Fruit fly (Drosophila melanogaster) whole organism, embryonic: ENCODE results near the gene Cyp12a4.
A peak's percentile ranks its signal among the peaks of the same experiment; 100 is the strongest.

Experiments
- Atf6 ChIP-seq: fragments of 200-800 bp; sonication (Bioruptor generic); IDR thresholded peaks from 2 replicates; pipeline ENCODE4 v1.3.6; 2022; ENCODE audit warnings: missing biosample characterization, missing genetic modification characterization
- CG10565 ChIP-seq: fragments of 200-800 bp; sonication (Bioruptor generic); optimal IDR thresholded peaks from 3 replicates; lab custom pipeline; 2016; ENCODE audit warnings: missing biosample characterization, mild to moderate bottlenecking, missing genetic modification characterization
- CG11247 ChIP-seq: fragments of 200-800 bp; sonication (Bioruptor generic); IDR thresholded peaks from 2 replicates; pipeline ENCODE4 v1.3.6; 2022; ENCODE audit warnings: missing biosample characterization, missing genetic modification characterization
- CG12104 ChIP-seq: fragments of 200-800 bp; sonication (Bioruptor generic); optimal IDR thresholded peaks from 3 replicates; lab custom pipeline; 2016; ENCODE audit warnings: missing biosample characterization, missing genetic modification characterization
- CG12236 ChIP-seq: fragments of 200-800 bp; sonication (Bioruptor generic); optimal IDR thresholded peaks from 2 replicates; lab custom pipeline; 2016; ENCODE audit warnings: missing biosample characterization, missing genetic modification characterization
- CG13424 ChIP-seq: fragments of 200-800 bp; sonication (Bioruptor generic); optimal IDR thresholded peaks from 2 replicates; lab custom pipeline; 2019; ENCODE audit warnings: missing biosample characterization, mild to moderate bottlenecking, missing genetic modification characterization, moderate library complexity
- CG14014 ChIP-seq: fragments of 200-800 bp; sonication (Bioruptor generic); IDR thresholded peaks from 2 replicates; pipeline ENCODE4 v1.3.6; 2022; ENCODE audit warnings: missing biosample characterization, missing genetic modification characterization
- CG17829 ChIP-seq: fragments of 200-800 bp; optimal IDR thresholded peaks from 2 replicates; lab custom pipeline; 2019; ENCODE audit warnings: missing biosample characterization, mild to moderate bottlenecking, missing genetic modification characterization, moderate library complexity
- CG18599 ChIP-seq: fragments of 200-800 bp; sonication (Bioruptor generic); optimal IDR thresholded peaks from 3 replicates; lab custom pipeline; 2017; ENCODE audit warnings: missing biosample characterization, missing genetic modification characterization, mild to moderate bottlenecking, moderate library complexity, missing genetic modification reagents
- CG18764 ChIP-seq: fragments of 200-800 bp; sonication (Bioruptor generic); optimal IDR thresholded peaks from 3 replicates; lab custom pipeline; 2016; ENCODE audit warnings: missing biosample characterization, missing genetic modification characterization
- CG2202 ChIP-seq: fragments of 200-800 bp; sonication (Bioruptor generic); optimal IDR thresholded peaks from 2 replicates; lab custom pipeline; 2018; ENCODE audit warnings: missing biosample characterization, mild to moderate bottlenecking, missing genetic modification characterization
- CG34224 ChIP-seq: fragments of 200-800 bp; sonication (Bioruptor generic); IDR thresholded peaks from 3 replicates; pipeline ENCODE4 v1.3.6; 2022; ENCODE audit warnings: missing biosample characterization, missing genetic modification characterization; ENCODE audit not compliant: partially characterized antibody
- CG3726 ChIP-seq: fragments of 200-800 bp; sonication (Bioruptor generic); IDR thresholded peaks from 3 replicates; pipeline ENCODE4, ENCODE4 v1.3.6; 2022; ENCODE audit warnings: missing biosample characterization, missing genetic modification characterization
- CG3995 ChIP-seq: fragments of 200-800 bp; sonication (Bioruptor generic); optimal IDR thresholded peaks from 3 replicates; lab custom pipeline; 2016; ENCODE audit warnings: missing biosample characterization, missing genetic modification characterization
- CG4282 ChIP-seq: fragments of 200-800 bp; sonication (Bioruptor generic); optimal IDR thresholded peaks from 2 replicates; lab custom pipeline; 2016; ENCODE audit warnings: missing biosample characterization, missing genetic modification characterization
- CG4328 ChIP-seq: fragments of 200-800 bp; sonication (Bioruptor generic); optimal IDR thresholded peaks from 3 replicates; lab custom pipeline; 2017; ENCODE audit warnings: missing biosample characterization, missing genetic modification reagents, missing genetic modification characterization
- CG4730 ChIP-seq: fragments of 200-800 bp; sonication (Bioruptor generic); IDR thresholded peaks from 2 replicates; pipeline ENCODE4 v1.3.6; 2022; ENCODE audit warnings: missing biosample characterization, missing genetic modification characterization
- CG5953 ChIP-seq: fragments of 200-800 bp; sonication (Bioruptor generic); IDR thresholded peaks from 2 replicates; pipeline ENCODE4 v1.3.6; 2022; ENCODE audit warnings: missing biosample characterization, missing genetic modification characterization
- CG6689 ChIP-seq: fragments of 200-800 bp; sonication (Bioruptor generic); IDR thresholded peaks from 2 replicates; pipeline ENCODE4 v1.3.6; 2022; ENCODE audit warnings: missing biosample characterization, missing genetic modification characterization
- CG7271 ChIP-seq: fragments of 200-800 bp; sonication (Bioruptor generic); optimal IDR thresholded peaks from 2 replicates; lab custom pipeline; 2018; ENCODE audit warnings: missing biosample characterization, mild to moderate bottlenecking, missing genetic modification characterization, moderate library complexity
- CG7963 ChIP-seq: fragments of 200-800 bp; sonication (Bioruptor generic); IDR thresholded peaks from 3 replicates; pipeline ENCODE4 v1.3.6; 2022; ENCODE audit warnings: missing biosample characterization, missing genetic modification characterization; ENCODE audit not compliant: partially characterized antibody
- CG8089 ChIP-seq: fragments of 200-800 bp; sonication (Bioruptor generic); optimal IDR thresholded peaks from 3 replicates; lab custom pipeline; 2016; ENCODE audit warnings: missing biosample characterization, missing genetic modification characterization
- CG9876 ChIP-seq: fragments of 200-800 bp; sonication (Bioruptor generic); optimal IDR thresholded peaks from 2 replicates; lab custom pipeline; 2016; ENCODE audit warnings: missing biosample characterization, missing genetic modification characterization
- D19A ChIP-seq: fragments of 200-800 bp; optimal IDR thresholded peaks from 3 replicates; lab custom pipeline; 2019; ENCODE audit warnings: missing biosample characterization, mild to moderate bottlenecking, missing genetic modification characterization, moderate library complexity
- Dfd ChIP-seq, 2 experiments: fragments of >200 bp; optimal IDR thresholded peaks; 2 replicates each; lab custom pipeline; 2017; ENCODE audit warnings: missing biosample characterization in 2 of 2, missing genetic modification characterization in 2 of 2
- Dip2 ChIP-seq: fragments of 200-800 bp; sonication (Bioruptor generic); IDR thresholded peaks from 2 replicates; pipeline ENCODE4 v1.3.6; 2022; ENCODE audit warnings: missing biosample characterization, missing genetic modification characterization
- Dref ChIP-seq: fragments of 200-800 bp; sonication (Bioruptor generic); IDR thresholded peaks from 2 replicates; pipeline ENCODE4 v1.3.6; 2022; ENCODE audit warnings: missing biosample characterization, missing genetic modification characterization
- Drgx ChIP-seq: fragments of 200-800 bp; sonication (Bioruptor generic); IDR thresholded peaks from 2 replicates; pipeline ENCODE4 v1.3.6; 2022; ENCODE audit warnings: missing biosample characterization, missing genetic modification characterization
- Eip74EF ChIP-seq, 2 experiments: fragments of 200-800 bp in 1 of 2; fragments of >200 bp in 1 of 2; sonication (Bioruptor generic) in 1 of 2; optimal IDR thresholded peaks; 2 replicates each; lab custom pipeline; 2017 to 2019; ENCODE audit warnings: missing biosample characterization in 2 of 2, missing genetic modification characterization in 2 of 2, mild to moderate bottlenecking in 1 of 2, moderate library complexity in 1 of 2
- Ets97D ChIP-seq: fragments of 200-800 bp; sonication (Bioruptor generic); optimal IDR thresholded peaks from 3 replicates; lab custom pipeline; 2016; ENCODE audit warnings: missing biosample characterization, missing genetic modification characterization
- Hand ChIP-seq: fragments of 200-800 bp; sonication (Bioruptor generic); optimal IDR thresholded peaks from 2 replicates; lab custom pipeline; 2017; ENCODE audit warnings: mild to moderate bottlenecking, missing biosample characterization, missing genetic modification reagents, missing genetic modification characterization
- MESR4 ChIP-seq: fragments of 200-800 bp; sonication (Bioruptor generic); optimal IDR thresholded peaks from 2 replicates; lab custom pipeline; 2018; ENCODE audit warnings: missing biosample characterization, mild to moderate bottlenecking, missing genetic modification characterization, moderate library complexity
- NfI ChIP-seq: fragments of 200-800 bp; sonication (Bioruptor generic); optimal IDR thresholded peaks from 3 replicates; lab custom pipeline; 2018; ENCODE audit warnings: missing biosample characterization, mild to moderate bottlenecking, missing genetic modification characterization, moderate library complexity
- Rx ChIP-seq: fragments of 200-800 bp; sonication (Bioruptor generic); IDR thresholded peaks from 2 replicates; pipeline ENCODE4 v1.3.6; 2022; ENCODE audit warnings: missing biosample characterization, missing genetic modification characterization
- YL-1 ChIP-seq: fragments of 200-800 bp; sonication (Bioruptor generic); optimal IDR thresholded peaks from 3 replicates; lab custom pipeline; 2017; ENCODE audit warnings: missing biosample characterization, mild to moderate bottlenecking, missing genetic modification characterization
- ab ChIP-seq: fragments of 200-800 bp; sonication (Bioruptor generic); optimal IDR thresholded peaks from 2 replicates; lab custom pipeline; 2016; ENCODE audit warnings: missing biosample characterization, missing genetic modification characterization
- ara ChIP-seq: fragments of 200-800 bp; sonication (Bioruptor generic); IDR thresholded peaks from 2 replicates; pipeline ENCODE4 v1.3.6; 2022; ENCODE audit warnings: missing biosample characterization, missing genetic modification characterization
- bcd ChIP-seq: fragments of 200-800 bp; sonication (Bioruptor generic); optimal IDR thresholded peaks from 2 replicates; lab custom pipeline; 2017; ENCODE audit warnings: missing biosample characterization, mild to moderate bottlenecking, missing genetic modification characterization
- bigmax ChIP-seq: fragments of 200-800 bp; sonication (Bioruptor generic); optimal IDR thresholded peaks from 2 replicates; lab custom pipeline; 2018; ENCODE audit warnings: missing biosample characterization, mild to moderate bottlenecking, missing genetic modification characterization
- dimm ChIP-seq: fragments of 200-800 bp; sonication (Bioruptor generic); IDR thresholded peaks from 2 replicates; pipeline ENCODE4 v1.3.6; 2022; ENCODE audit warnings: missing biosample characterization, missing genetic modification characterization
- emc ChIP-seq: fragments of 200-800 bp; sonication (Bioruptor generic); optimal IDR thresholded peaks from 2 replicates; lab custom pipeline; 2016; ENCODE audit warnings: missing biosample characterization, missing genetic modification characterization
- en ChIP-seq: fragments of 200-800 bp; sonication (Bioruptor generic); optimal IDR thresholded peaks from 2 replicates; lab custom pipeline; 2016; ENCODE audit warnings: missing biosample characterization, missing genetic modification characterization
- eve ChIP-seq, 2 experiments: fragments of >200 bp; optimal IDR thresholded peaks; 2 replicates each; lab custom pipeline; 2017; ENCODE audit warnings: missing biosample characterization in 2 of 2, missing genetic modification characterization in 2 of 2
- gsb-n ChIP-seq: fragments of 200-800 bp; sonication (Bioruptor generic); optimal IDR thresholded peaks from 3 replicates; lab custom pipeline; 2018; ENCODE audit warnings: missing biosample characterization, mild to moderate bottlenecking, missing genetic modification characterization
- hkb ChIP-seq, 2 experiments: fragments of 200-800 bp in 1 of 2; fragments of >200 bp in 1 of 2; sonication (Bioruptor generic) in 1 of 2; IDR thresholded peaks in 1 of 2; optimal IDR thresholded peaks in 1 of 2; 2 replicates each; pipeline versions ENCODE4 v1.3.6 to Lab custom; 2017 to 2022; ENCODE audit warnings: missing biosample characterization in 1 of 2, missing genetic modification characterization in 1 of 2
- lmd ChIP-seq: fragments of 200-800 bp; sonication (Bioruptor generic); IDR thresholded peaks from 2 replicates; pipeline ENCODE4 v1.3.6; 2022; ENCODE audit warnings: missing biosample characterization, missing genetic modification characterization
- pb ChIP-seq: fragments of 200-800 bp; sonication (Bioruptor generic); optimal IDR thresholded peaks from 3 replicates; lab custom pipeline; 2016; ENCODE audit warnings: missing biosample characterization, missing genetic modification characterization
- psq ChIP-seq: fragments of 200-800 bp; sonication (Bioruptor generic); optimal IDR thresholded peaks from 2 replicates; lab custom pipeline; 2017; ENCODE audit warnings: missing biosample characterization, missing genetic modification characterization
- ttk ChIP-seq: fragments of 200-800 bp; sonication (Bioruptor generic); IDR thresholded peaks from 2 replicates; pipeline ENCODE4 v2.1.2; 2022; ENCODE audit warnings: missing biosample characterization, missing genetic modification characterization
- twi ChIP-seq: fragments of 200-800 bp; optimal IDR thresholded peaks from 2 replicates; lab custom pipeline; 2019; ENCODE audit warnings: missing biosample characterization, mild to moderate bottlenecking, missing genetic modification characterization, moderate library complexity

Cyp12a4 gene

DNA sequence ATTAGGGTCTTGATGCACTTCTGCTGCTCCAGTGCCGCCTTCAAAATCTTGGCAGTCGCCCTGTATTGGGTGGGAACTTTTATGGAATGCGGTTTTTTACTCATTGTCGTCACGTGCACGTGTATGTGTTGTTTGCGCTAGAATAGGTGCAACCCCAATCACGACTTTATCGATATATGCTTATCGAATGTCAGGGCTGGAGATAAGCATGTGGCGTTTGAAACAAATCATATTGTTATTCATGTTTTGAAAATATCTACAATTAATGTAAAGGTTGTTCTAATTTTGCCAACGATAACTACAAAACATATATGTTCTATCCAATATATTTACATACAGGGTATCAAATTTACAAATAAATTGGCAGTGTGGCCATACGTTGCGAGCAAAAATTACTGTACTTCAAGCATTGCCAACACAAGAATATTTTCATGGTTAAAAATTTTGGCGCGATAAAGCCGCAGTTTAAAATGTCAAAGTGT lies 27.2 kb downstream of the Cyp12a4 start, which contains the start of the genes CG42359 and Nsun5 (continued):
- TF ChIP-seq Ets97D (GFP tag; lab: Kevin White, UChicago) (peak; percentile 92), CG4328 (GFP tag; lab: Kevin White, UChicago) (peak; percentile 79), CG3726 (GFP tag; lab: Robert Waterston, UW) (peak; percentile 82), CG7963 (peak; percentile 75), Hand (GFP tag; lab: Kevin White, UChicago) (peak; percentile 48), Dip2 (GFP tag; lab: Robert Waterston, UW) (no peak), en (GFP tag; lab: Kevin White, UChicago) (peak; percentile 60), CG9876 (GFP tag; lab: Kevin White, UChicago) (peak; percentile 87), Eip74EF (GFP tag; optimal IDR thresholded peaks at IDR 0.05; lab: Kevin White, UChicago) (peak in 1 of 2 experiments; percentile 63), CG7271 (tag; lab: Kevin White, UChicago) (peak; percentile 84), Dref (GFP tag; lab: Robert Waterston, UW) (peak; percentile 85), eve (GFP tag; optimal IDR thresholded peaks at IDR 0.05; lab: Kevin White, UChicago) (no peak), ara (peak; percentile 89), ab (GFP tag; lab: Kevin White, UChicago) (peak; percentile 36), CG14014 (GFP tag; lab: Robert Waterston, UW) (peak; percentile 90), twi (tag; lab: Kevin White, UChicago) (peak; percentile 79), D19A (tag; lab: Kevin White, UChicago) (peak; percentile 81), CG4282 (GFP tag; lab: Kevin White, UChicago) (peak; percentile 85), hkb (optimal IDR thresholded peaks at IDR 0.05; lab: Kevin White, UChicago) (peak; percentile 94), hkb (GFP tag; IDR thresholded peaks at IDR 0.05; lab: Robert Waterston, UW) (peak; percentile 88), lmd (GFP tag; lab: Robert Waterston, UW) (peak; percentile 84), CG8089 (GFP tag; lab: Kevin White, UChicago) (peak; percentile 85), MESR4 (GFP tag; lab: Kevin White, UChicago) (peak; percentile 93), bigmax (GFP tag; lab: Kevin White, UChicago) (peak; percentile 59), bcd (GFP tag; lab: Kevin White, UChicago) (peak; percentile 87), CG4730 (GFP tag; lab: Robert Waterston, UW) (peak; percentile 83), NfI (GFP tag; lab: Kevin White, UChicago) (peak; percentile 88), psq (GFP tag; lab: Kevin White, UChicago) (peak; percentile 67), CG17829 (peak; percentile 94), CG2202 (tag; lab: Kevin White, UChicago) (peak; percentile 77), CG12104 (peak; percentile 78), CG10565 (GFP tag; lab: Kevin White, UChicago) (peak; percentile 46), ttk (GFP tag; lab: Robert Waterston, UW) (peak; percentile 89), CG18764 (GFP tag; lab: Kevin White, UChicago) (peak; percentile 92), Atf6 (peak; percentile 85), CG5953 (peak; percentile 51; the same call in 1 of the 2 replicates), Rx (peak; percentile 84), CG3995 (GFP tag; lab: Kevin White, UChicago) (peak; percentile 80), CG12236 (GFP tag; lab: Kevin White, UChicago) (peak; percentile 87), YL-1 (peak; percentile 95), dimm (GFP tag; lab: Robert Waterston, UW) (peak; percentile 51; the same call in 1 of the 2 replicates), pb (peak; percentile 76), gsb-n (peak; percentile 89), Drgx (GFP tag; lab: Robert Waterston, UW) (peak; percentile 76), CG11247 (GFP tag; lab: Robert Waterston, UW) (peak; percentile 84), CG34224 (peak; percentile 93), CG18599 (GFP tag; lab: Kevin White, UChicago) (peak; percentile 89), emc (peak; percentile 84), CG6689 (GFP tag; lab: Robert Waterston, UW) (peak; percentile 91), Dfd (GFP tag; optimal IDR thresholded peaks at IDR 0.05; lab: Kevin White, UChicago) (no peak), CG13424 (tag; lab: Kevin White, UChicago) (peak; percentile 88)
